Worm (Caenorhabditis elegans) whole organism, L1 larva: Measurements from ENCODE around the gene skpo-3.
A peak's percentile ranks its signal among the peaks of the same experiment; 100 is the strongest.

ENCODE experiments used
- C16A3.4 ChIP-seq: fragments of 150-350 bp; optimal IDR thresholded peaks from 2 replicates; lab custom pipeline; 2014; ENCODE audit warnings: missing biosample characterization, missing genetic modification characterization
- F16B12.6 ChIP-seq: fragments of 150-350 bp; optimal IDR thresholded peaks from 2 replicates; lab custom pipeline; 2014; ENCODE audit warnings: missing biosample characterization, missing genetic modification characterization
- alr-1 ChIP-seq: fragments of 200-800 bp; sonication (Bioruptor generic); optimal IDR thresholded peaks from 2 replicates; lab custom pipeline; 2018; ENCODE audit warnings: borderline replicate concordance, mild to moderate bottlenecking, missing genetic modification characterization, missing compliant biosample characterization
- aly-2 ChIP-seq: fragments of 150-350 bp; optimal IDR thresholded peaks from 2 replicates; lab custom pipeline; 2014; ENCODE audit warnings: missing biosample characterization, missing genetic modification characterization
- blmp-1 ChIP-seq: fragments of 150-350 bp; optimal IDR thresholded peaks from 2 replicates; lab custom pipeline; 2014; ENCODE audit warnings: missing biosample characterization, missing genetic modification characterization
- ceh-63 ChIP-seq: fragments of 200-800 bp; sonication (Bioruptor generic); optimal IDR thresholded peaks from 2 replicates; lab custom pipeline; 2018; ENCODE audit warnings: mild to moderate bottlenecking, missing genetic modification characterization, missing compliant biosample characterization
- ceh-88 ChIP-seq: fragments of 200-800 bp; sonication (Bioruptor generic); IDR thresholded peaks from 2 replicates; pipeline ENCODE4 v1.3.6; 2022; ENCODE audit warnings: missing genetic modification characterization, missing compliant biosample characterization
- dpl-1 ChIP-seq, 3 experiments: fragments of 150-350 bp in 2 of 3; sonication (generic microtip) in 1 of 3; optimal IDR thresholded peaks; 2 replicates each; lab custom pipeline; 2014 to 2017; ENCODE audit warnings: missing biosample characterization in 3 of 3, missing genetic modification characterization in 3 of 3, missing genetic modification reagents in 3 of 3
- efl-1 ChIP-seq, 4 experiments: fragments of 150-350 bp; optimal IDR thresholded peaks in 3 of 4; peaks in 1 of 4; 1 replicate in 1 of 4; 2 replicates in 3 of 4; lab custom pipeline; 2014; ENCODE audit warnings: missing biosample characterization in 2 of 4, missing genetic modification characterization in 2 of 4, missing genetic modification reagents in 2 of 4
- elt-2 ChIP-seq: sonication (generic microtip); optimal IDR thresholded peaks from 2 replicates; lab custom pipeline; 2016; ENCODE audit warnings: missing genetic modification characterization, mild to moderate bottlenecking, inconsistent platforms, missing compliant biosample characterization, missing genetic modification reagents
- elt-3 ChIP-seq, 6 experiments: fragments of 150-350 bp in 1 of 6; sonication (generic microtip); optimal IDR thresholded peaks; 2 replicates each; lab custom pipeline; 2017 to 2018; ENCODE audit warnings: missing biosample characterization in 6 of 6, missing genetic modification characterization in 6 of 6, inconsistent platforms in 1 of 6
- grh-1 ChIP-seq: fragments of 200-800 bp; sonication (Bioruptor generic); IDR thresholded peaks from 2 replicates; pipeline ENCODE4 v1.3.6; 2022; ENCODE audit warnings: missing genetic modification reagents, missing genetic modification characterization, missing compliant biosample characterization
- hlh-17 ChIP-seq: fragments of 200-800 bp; sonication (Bioruptor generic); optimal IDR thresholded peaks from 2 replicates; lab custom pipeline; 2018; ENCODE audit warnings: missing genetic modification characterization, mild to moderate bottlenecking, missing compliant biosample characterization, moderate library complexity, borderline replicate concordance
- hlh-4 ChIP-seq: sonication (generic microtip); optimal IDR thresholded peaks from 2 replicates; lab custom pipeline; 2016; ENCODE audit warnings: mild to moderate bottlenecking, missing genetic modification characterization, missing compliant biosample characterization
- hpl-2 ChIP-seq: fragments of 150-350 bp; optimal IDR thresholded peaks from 2 replicates; lab custom pipeline; 2014; ENCODE audit warnings: missing biosample characterization, missing genetic modification reagents, missing genetic modification characterization
- isw-1 ChIP-seq: fragments of 200-800 bp; sonication (Bioruptor generic); IDR thresholded peaks from 2 replicates; pipeline ENCODE4 v1.3.6; 2022; ENCODE audit warnings: missing genetic modification characterization, missing compliant biosample characterization
- lin-14 ChIP-seq: fragments of 200-800 bp; sonication (Bioruptor generic); optimal IDR thresholded peaks from 2 replicates; lab custom pipeline; 2018; ENCODE audit warnings: mild to moderate bottlenecking, missing genetic modification characterization, moderate library complexity, missing compliant biosample characterization
- lin-15B ChIP-seq: fragments of 150-350 bp; sonication (generic microtip); optimal IDR thresholded peaks from 3 replicates; lab custom pipeline; 2014; ENCODE audit warnings: missing biosample characterization, missing genetic modification characterization
- lin-35 ChIP-seq, 2 experiments: fragments of 150-350 bp; optimal IDR thresholded peaks; 2 replicates each; lab custom pipeline; 2014; ENCODE audit warnings: missing biosample characterization in 2 of 2, missing genetic modification characterization in 2 of 2, missing genetic modification reagents in 2 of 2
- mdl-1 ChIP-seq, 2 experiments: fragments of 150-350 bp; optimal IDR thresholded peaks; 2 replicates each; lab custom pipeline; 2014 to 2017; ENCODE audit warnings: missing biosample characterization in 2 of 2, missing genetic modification characterization in 2 of 2, inconsistent platforms in 1 of 2
- mef-2 ChIP-seq: fragments of 150-350 bp; optimal IDR thresholded peaks from 2 replicates; lab custom pipeline; 2014; ENCODE audit warnings: missing biosample characterization, missing genetic modification characterization
- nhr-11 ChIP-seq: fragments of 150-350 bp; optimal IDR thresholded peaks from 2 replicates; lab custom pipeline; 2014; ENCODE audit warnings: missing biosample characterization, missing genetic modification characterization
- nhr-19 ChIP-seq: fragments of 200-800 bp; sonication (Bioruptor generic); conservative IDR thresholded peaks from 2 replicates; pipeline ENCODE4 v1.3.6; 2022; ENCODE audit warnings: missing genetic modification characterization, missing compliant biosample characterization
- nhr-20 ChIP-seq: sonication (generic microtip); optimal IDR thresholded peaks from 2 replicates; lab custom pipeline; 2016; ENCODE audit warnings: mild to moderate bottlenecking, missing genetic modification characterization, missing compliant biosample characterization
- nhr-237 ChIP-seq: fragments of 150-350 bp; optimal IDR thresholded peaks from 2 replicates; lab custom pipeline; 2014; ENCODE audit warnings: missing biosample characterization, missing genetic modification characterization
- nhr-71 ChIP-seq: sonication (generic microtip); optimal IDR thresholded peaks from 2 replicates; lab custom pipeline; 2016; ENCODE audit warnings: mild to moderate bottlenecking, missing genetic modification characterization, moderate library complexity, missing compliant biosample characterization
- nhr-85 ChIP-seq: sonication (generic microtip); peaks from one replicate; lab custom pipeline; 2016; ENCODE audit warnings: missing genetic modification characterization, inconsistent platforms, missing compliant biosample characterization
- nhr-90 ChIP-seq: sonication (generic microtip); optimal IDR thresholded peaks from 2 replicates; lab custom pipeline; 2016; ENCODE audit warnings: mild to moderate bottlenecking, missing genetic modification characterization, missing compliant biosample characterization; ENCODE audit not compliant: poor library complexity
- pax-3 ChIP-seq: fragments of 200-800 bp; sonication (Bioruptor generic); optimal IDR thresholded peaks from 2 replicates; lab custom pipeline; 2018; ENCODE audit warnings: mild to moderate bottlenecking, missing genetic modification characterization, moderate library complexity, missing compliant biosample characterization
- rnt-1 ChIP-seq: sonication (generic microtip); optimal IDR thresholded peaks from 2 replicates; lab custom pipeline; 2016; ENCODE audit warnings: mild to moderate bottlenecking, missing genetic modification characterization, moderate library complexity, missing compliant biosample characterization
- skn-1 ChIP-seq: fragments of 150-350 bp; optimal IDR thresholded peaks from 2 replicates; lab custom pipeline; 2014; ENCODE audit warnings: missing biosample characterization, missing genetic modification characterization
- sox-4 ChIP-seq: sonication (generic microtip); optimal IDR thresholded peaks from 2 replicates; lab custom pipeline; 2016; ENCODE audit warnings: missing genetic modification characterization, missing compliant biosample characterization
- sup-37 ChIP-seq: fragments of 200-800 bp; sonication (Bioruptor generic); optimal IDR thresholded peaks from 2 replicates; lab custom pipeline; 2018; ENCODE audit warnings: mild to moderate bottlenecking, missing genetic modification characterization, missing compliant biosample characterization
- unc-130 ChIP-seq: fragments of 150-350 bp; optimal IDR thresholded peaks from 2 replicates; lab custom pipeline; 2017; ENCODE audit warnings: missing biosample characterization, missing genetic modification characterization, inconsistent platforms
- unc-86 ChIP-seq: sonication (generic microtip); optimal IDR thresholded peaks from 2 replicates; lab custom pipeline; 2016; ENCODE audit warnings: missing genetic modification characterization, missing compliant biosample characterization
- xbp-1 ChIP-seq: sonication (generic microtip); optimal IDR thresholded peaks from 2 replicates; lab custom pipeline; 2016; ENCODE audit warnings: missing genetic modification characterization, missing compliant biosample characterization
- zip-4 ChIP-seq: fragments of 200-800 bp; sonication (Bioruptor generic); optimal IDR thresholded peaks from 2 replicates; lab custom pipeline; 2018; ENCODE audit warnings: mild to moderate bottlenecking, missing genetic modification characterization, moderate library complexity, missing compliant biosample characterization
- ztf-11 ChIP-seq, 2 experiments: sonication (generic microtip); optimal IDR thresholded peaks; 2 replicates each; lab custom pipeline; 2016 to 2017; ENCODE audit warnings: missing genetic modification characterization in 2 of 2, missing biosample characterization in 1 of 2, missing compliant biosample characterization in 1 of 2

Gene skpo-3

DNA sequence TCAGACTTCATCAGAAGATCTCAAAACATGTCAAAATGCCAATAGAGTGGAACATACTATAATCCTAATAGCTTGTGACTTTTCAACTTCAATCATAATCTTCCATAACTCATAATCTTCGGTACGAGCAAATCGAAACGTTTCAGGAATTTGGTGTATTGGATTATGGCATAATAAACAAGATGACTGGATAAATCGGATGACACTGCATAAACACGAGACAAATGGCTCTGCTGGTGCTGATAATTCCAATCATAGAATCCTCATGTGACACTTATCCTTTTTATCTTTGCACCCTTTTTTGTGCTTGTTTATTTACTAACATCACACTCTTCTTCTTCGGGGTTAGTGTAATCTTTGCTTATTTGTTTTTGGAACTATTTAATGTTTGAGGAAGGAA is 37.4 kb downstream of the skpo-3 start (continued):
- TF ChIP-seq sox-4 (tag; lab: Kevin White, UChicago) (peak; percentile 70), sup-37 (GFP tag; lab: Kevin White, UChicago) (no peak)

DNA sequence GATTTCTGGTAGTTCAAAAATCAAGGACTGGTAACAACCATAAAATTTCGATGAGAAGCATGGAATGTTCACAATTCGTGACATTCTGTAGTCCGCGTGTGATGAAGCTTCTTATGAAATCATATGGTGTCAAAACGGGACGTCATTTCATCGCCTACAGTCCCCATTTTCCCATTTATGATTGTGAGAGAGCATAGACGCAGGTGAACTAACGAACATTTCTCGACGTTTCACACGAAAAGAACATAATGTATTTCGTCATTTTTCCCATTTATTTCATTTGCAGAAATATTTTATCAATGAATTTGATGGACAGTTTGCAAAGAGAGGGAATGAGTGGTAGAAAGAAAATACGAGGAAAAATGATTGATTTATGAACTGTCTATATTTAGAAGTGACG is 41.5 kb downstream of the skpo-3 start:
- no peak for TF ChIP-seq isw-1 (GFP tag; lab: Robert Waterston, UW)
- no peak for TF ChIP-seq efl-1 (optimal IDR thresholded peaks at IDR 0.05; lab: Kevin White, UChicago)
- peak in 1 of 2 experiments; percentile 59 for TF ChIP-seq efl-1 (GFP tag; optimal IDR thresholded peaks at IDR 0.05 in 1 of 2; lab: Kevin White, UChicago)
- TF ChIP-seq, all 84 proteins: peak for 1

DNA sequence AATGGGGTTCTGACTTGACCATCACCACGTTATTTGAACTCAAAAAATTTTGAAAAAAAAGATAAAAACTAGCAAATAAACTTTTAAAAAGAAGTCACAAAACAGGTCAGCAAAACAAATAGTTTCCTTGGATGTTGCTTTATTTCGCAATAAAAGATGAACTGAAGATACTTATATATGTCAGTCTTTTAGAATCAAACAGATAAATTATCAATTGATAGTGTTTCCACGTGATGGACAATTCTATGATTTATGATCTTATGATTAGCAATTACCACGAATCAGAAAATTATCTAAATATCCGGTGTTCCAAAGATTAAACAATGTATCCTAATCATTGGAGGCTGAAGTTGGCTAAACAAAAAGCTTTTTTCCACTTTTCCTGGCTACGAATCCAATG is 42.0 kb downstream of the skpo-3 start:
- peak; percentile 14 for TF ChIP-seq zip-4 (GFP tag; lab: Kevin White, UChicago)
- TF ChIP-seq C16A3.4 (tag; lab: Kevin White, UChicago) = peak; percentile 8
- peak; percentile 53 for TF ChIP-seq elt-2 (tag; lab: Kevin White, UChicago)
- peak in 1 of 2 experiments; percentile 57 for TF ChIP-seq lin-35 (GFP tag; optimal IDR thresholded peaks at IDR 0.05; lab: Kevin White, UChicago)
- no peak for TF ChIP-seq grh-1 (GFP tag; lab: Robert Waterston, UW)
- TF ChIP-seq nhr-90 = peak; percentile 47
- peak; percentile 47 for TF ChIP-seq nhr-19 (GFP tag; lab: Robert Waterston, UW)
- peak; percentile 68 for TF ChIP-seq nhr-20 (tag; lab: Kevin White, UChicago)
- no peak for TF ChIP-seq efl-1 (optimal IDR thresholded peaks at IDR 0.05; lab: Kevin White, UChicago)
- TF ChIP-seq efl-1 (GFP tag; optimal IDR thresholded peaks at IDR 0.05 in 1 of 2; lab: Kevin White, UChicago) = peak in 1 of 2 experiments; percentile 82
- TF ChIP-seq blmp-1 (tag; lab: Kevin White, UChicago) = peak; percentile 37
- no peak for TF ChIP-seq mef-2 (tag; lab: Kevin White, UChicago)
- no peak for TF ChIP-seq alr-1 (tag; lab: Kevin White, UChicago)
- no peak for TF ChIP-seq nhr-11
- TF ChIP-seq lin-14 (GFP tag; lab: Kevin White, UChicago) = peak; percentile 59
- TF ChIP-seq elt-3 (tag; optimal IDR thresholded peaks at IDR 0.05; lab: Kevin White, UChicago) = peak in 5 of 6 experiments; percentile 50 to 97 (median 72)
- TF ChIP-seq skn-1 = peak; percentile 0
- TF ChIP-seq nhr-85 (tag; lab: Kevin White, UChicago) = peak; percentile 77
- no peak for TF ChIP-seq hlh-17 (GFP tag; lab: Kevin White, UChicago)
- TF ChIP-seq nhr-237 (tag; lab: Kevin White, UChicago) = no peak

DNA sequence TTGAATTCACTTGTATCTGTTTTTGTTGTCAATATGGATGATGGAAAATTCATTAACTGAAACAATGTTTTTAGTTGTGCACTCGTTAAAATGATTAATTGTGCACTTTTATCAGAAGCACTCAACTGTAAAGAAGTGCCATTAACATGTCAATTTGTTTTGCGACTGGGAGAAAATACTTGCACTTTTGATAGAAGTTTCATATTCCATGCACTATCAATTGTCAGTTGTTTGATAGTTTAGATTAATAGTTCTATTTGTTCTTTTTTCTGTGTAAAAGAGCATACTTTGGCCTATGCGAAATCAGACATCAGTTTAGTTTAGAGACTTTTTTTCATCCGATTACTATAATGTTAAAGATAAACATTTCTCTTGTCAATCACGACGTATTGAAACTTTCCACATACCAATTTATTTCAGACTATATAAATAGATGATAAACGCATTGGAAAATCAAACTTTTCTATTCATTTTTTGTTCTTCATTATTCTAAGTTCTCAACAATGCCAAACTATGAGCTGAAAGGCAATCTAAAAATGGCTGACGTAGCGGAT is 44.3 kb downstream of the skpo-3 start, which contains the start of gene C30G12.2:
TSS of gene C30G12.2 (plus strand) at position 504 of the 554 bp plus-strand sequence.
- TF ChIP-seq lin-15B (tag; lab: Kevin White, UChicago) (no peak), elt-2 (tag; lab: Kevin White, UChicago) (peak; percentile 61)

DNA sequence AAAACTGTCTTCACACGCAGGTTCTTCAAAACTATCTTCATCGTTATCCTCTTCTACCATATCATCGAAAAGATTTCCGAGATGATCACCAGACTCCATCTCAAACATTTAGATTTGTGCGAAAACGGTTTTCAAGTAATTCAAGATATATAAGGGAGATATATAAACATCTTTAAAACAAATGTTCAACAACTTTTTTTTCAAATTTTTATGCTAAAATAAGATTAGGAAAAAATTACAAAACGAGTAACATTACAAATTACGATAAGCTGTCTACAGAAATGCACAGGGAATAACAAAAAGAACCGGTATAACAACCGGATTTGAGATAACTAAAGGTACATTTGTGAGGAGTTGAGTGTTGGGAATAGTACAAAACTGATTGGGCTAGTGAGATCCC is 50.2 kb downstream of the skpo-3 start, which contains the start of gene C30G12.6:
TSS of gene C30G12.6 (minus strand) at position 101 of the 400 bp plus-strand sequence.
- TF ChIP-seq C16A3.4 (tag; lab: Kevin White, UChicago) (no peak), nhr-85 (tag; lab: Kevin White, UChicago) (peak; percentile 14)

- TF ChIP-seq C16A3.4 (tag; lab: Kevin White, UChicago) (no peak), isw-1 (GFP tag; lab: Robert Waterston, UW) (no peak), rnt-1 (tag; lab: Kevin White, UChicago) (no peak), hlh-4 (no peak), F16B12.6 (tag; lab: Kevin White, UChicago) (no peak), aly-2 (no peak), dpl-1 (GFP tag; optimal IDR thresholded peaks at IDR 0.05; lab: Kevin White, UChicago) (no peak), hpl-2 (GFP tag; lab: Kevin White, UChicago) (no peak), mdl-1 (tag; optimal IDR thresholded peaks at IDR 0.05; lab: Kevin White, UChicago) (no peak), nhr-71 (no peak), ceh-63 (no peak), lin-14 (GFP tag; lab: Kevin White, UChicago) (no peak), ceh-88 (GFP tag; lab: Robert Waterston, UW) (no peak), ztf-11 (tag; optimal IDR thresholded peaks at IDR 0.05; lab: Kevin White, UChicago) (no peak), pax-3 (tag; lab: Kevin White, UChicago) (no peak), unc-86 (tag; lab: Kevin White, UChicago) (no peak), xbp-1 (tag; lab: Kevin White, UChicago) (no peak), unc-130 (no peak), alr-1 (tag; lab: Kevin White, UChicago) (no peak)
These were observed 52.6 kb downstream of the skpo-3 start, which contains the start of gene puf-8 for ce11 chrII:7298197-7298682. TSS of gene puf-8 (minus strand) at chrII:7298247.
